Fruit fly (Drosophila melanogaster): ENCODE measurements around the gene exd.

dm6 chrX:15971574-15971973 lies 20.7 kb upstream of the exd start:
- TF ChIP-seq CG13204 (GFP tag; optimal IDR thresholded peaks at IDR 0.05) (no peak), CG15710 (tag; optimal IDR thresholded peaks at IDR 0.05) (no peak), CG9948 (tag; optimal IDR thresholded peaks at IDR 0.05) (no peak), CG14655 (GFP tag; optimal IDR thresholded peaks at IDR 0.05) (no peak), CG34367 (tag; optimal IDR thresholded peaks at IDR 0.05) (no peak), CG4496 (GFP tag; IDR thresholded peaks at IDR 0.05) (no peak), CG10348 (GFP tag; IDR thresholded peaks at IDR 0.05) (no peak), CG32121 (GFP tag; IDR thresholded peaks at IDR 0.05) (no peak)

Data from whole organism, pupa.